Worm (Caenorhabditis elegans) whole organism, young adult: ENCODE measurements around the gene lgc-49.

Experiments
- B0336.3 ChIP-seq: fragments of 200-800 bp; sonication (Bioruptor generic); IDR thresholded peaks from 2 replicates; pipeline ENCODE4 v1.3.6; 2022; ENCODE audit warnings: missing genetic modification characterization, missing compliant biosample characterization
- C06A6.2 ChIP-seq: fragments of 200-800 bp; sonication (Bioruptor generic); conservative IDR thresholded peaks from 2 replicates; pipeline ENCODE4 v1.3.6; 2022; ENCODE audit warnings: missing genetic modification characterization, missing compliant biosample characterization
- F33H1.4 ChIP-seq: fragments of 200-800 bp; sonication (Bioruptor generic); IDR thresholded peaks from 2 replicates; pipeline ENCODE4 v1.3.6; 2022; ENCODE audit warnings: missing genetic modification reagents, missing genetic modification characterization, missing compliant biosample characterization
- F39B2.1 ChIP-seq: fragments of 200-800 bp; sonication (Bioruptor generic); IDR thresholded peaks from 2 replicates; pipeline ENCODE4 v1.3.6; 2022; ENCODE audit warnings: missing genetic modification reagents, missing genetic modification characterization, missing compliant biosample characterization
- F49E8.2 ChIP-seq: sonication (generic microtip); optimal IDR thresholded peaks from 3 replicates; lab custom pipeline; 2017; ENCODE audit warnings: missing genetic modification characterization, mild to moderate bottlenecking, missing compliant biosample characterization, antibody characterized with exemption, moderate library complexity; ENCODE audit not compliant: insufficient read depth
- ama-1 ChIP-seq, 3 experiments: fragments of 150-350 bp in 1 of 3; sonication (generic microtip) in 2 of 3; optimal IDR thresholded peaks; 2 replicates each; lab custom pipeline; 2014 to 2018; ENCODE audit warnings: missing biosample characterization in 2 of 3, missing genetic modification characterization in 2 of 3, missing genetic modification reagents in 2 of 3
- atf-7 ChIP-seq: sonication (generic microtip); optimal IDR thresholded peaks from 2 replicates; lab custom pipeline; 2017; ENCODE audit warnings: mild to moderate bottlenecking, missing genetic modification characterization, missing compliant biosample characterization
- athp-1 ChIP-seq: sonication (generic microtip); optimal IDR thresholded peaks from 2 replicates; lab custom pipeline; 2017; ENCODE audit warnings: mild to moderate bottlenecking, missing genetic modification characterization, missing compliant biosample characterization
- ceh-100 ChIP-seq: fragments of 200-800 bp; sonication (Bioruptor generic); IDR thresholded peaks from 2 replicates; pipeline ENCODE4 v1.3.6; 2022; ENCODE audit warnings: missing genetic modification reagents, missing genetic modification characterization, missing compliant biosample characterization
- ceh-79 ChIP-seq: sonication (generic microtip); optimal IDR thresholded peaks from 2 replicates; lab custom pipeline; 2017; ENCODE audit warnings: mild to moderate bottlenecking, missing genetic modification characterization, missing compliant biosample characterization
- ceh-91 ChIP-seq: fragments of 200-800 bp; sonication (Bioruptor generic); IDR thresholded peaks from 2 replicates; pipeline ENCODE4 v1.3.6; 2022; ENCODE audit warnings: missing genetic modification reagents, missing genetic modification characterization, missing compliant biosample characterization
- dpl-1 ChIP-seq: fragments of 150-350 bp; optimal IDR thresholded peaks from 2 replicates; lab custom pipeline; 2014; ENCODE audit warnings: missing biosample characterization, missing genetic modification reagents, missing genetic modification characterization
- efl-1 ChIP-seq: fragments of 150-350 bp; optimal IDR thresholded peaks from 2 replicates; lab custom pipeline; 2014; ENCODE audit warnings: missing biosample characterization, missing genetic modification reagents, missing genetic modification characterization
- hlh-12 ChIP-seq: sonication (generic microtip); optimal IDR thresholded peaks from 2 replicates; lab custom pipeline; 2016; ENCODE audit warnings: missing genetic modification characterization, missing compliant biosample characterization
- lin-35 ChIP-seq, 3 experiments: fragments of 150-350 bp in 2 of 3; sonication (generic microtip) in 1 of 3; optimal IDR thresholded peaks; 2 replicates each; lab custom pipeline; 2014 to 2018; ENCODE audit warnings: missing biosample characterization in 3 of 3, missing genetic modification characterization in 3 of 3, missing genetic modification reagents in 3 of 3
- lin-54 ChIP-seq: fragments of 200-800 bp; sonication (Bioruptor generic); optimal IDR thresholded peaks from 2 replicates; lab custom pipeline; 2018; ENCODE audit warnings: mild to moderate bottlenecking, missing genetic modification characterization, missing compliant biosample characterization
- madf-10 ChIP-seq: sonication (generic microtip); optimal IDR thresholded peaks from 2 replicates; lab custom pipeline; 2016; ENCODE audit warnings: mild to moderate bottlenecking, missing genetic modification characterization, missing compliant biosample characterization
- madf-6 ChIP-seq: fragments of 200-800 bp; sonication (Bioruptor generic); IDR thresholded peaks from 2 replicates; pipeline ENCODE4 v1.3.6; 2022; ENCODE audit warnings: missing genetic modification reagents, missing genetic modification characterization, missing compliant biosample characterization
- mcd-1 ChIP-seq: fragments of 200-800 bp; sonication (Bioruptor generic); IDR thresholded peaks from 2 replicates; pipeline ENCODE4 v1.3.6; 2022; ENCODE audit warnings: missing genetic modification reagents, missing genetic modification characterization, missing compliant biosample characterization
- mxl-1 ChIP-seq: sonication (generic microtip); optimal IDR thresholded peaks from 2 replicates; lab custom pipeline; 2016; ENCODE audit warnings: missing genetic modification characterization, missing compliant biosample characterization
- nfya-1 ChIP-seq: sonication (generic microtip); optimal IDR thresholded peaks from 2 replicates; lab custom pipeline; 2017; ENCODE audit warnings: antibody characterized with exemption, missing compliant biosample characterization, missing genetic modification characterization, borderline replicate concordance; ENCODE audit not compliant: insufficient read depth
- nfya-2 ChIP-seq: fragments of 200-800 bp; sonication (Bioruptor generic); IDR thresholded peaks from 2 replicates; pipeline ENCODE4 v1.3.6; 2022; ENCODE audit warnings: missing genetic modification reagents, missing genetic modification characterization, missing compliant biosample characterization
- nfyb-1 ChIP-seq: fragments of 200-800 bp; sonication (Bioruptor generic); IDR thresholded peaks from 2 replicates; pipeline ENCODE4 v1.3.6; 2022; ENCODE audit warnings: missing genetic modification reagents, missing genetic modification characterization, missing compliant biosample characterization
- nhr-120 ChIP-seq: fragments of 200-800 bp; sonication (Bioruptor generic); IDR thresholded peaks from 2 replicates; pipeline ENCODE4 v1.3.6; 2022; ENCODE audit warnings: missing genetic modification characterization, missing compliant biosample characterization
- rcor-1 ChIP-seq: fragments of 200-800 bp; sonication (Bioruptor generic); IDR thresholded peaks from 2 replicates; pipeline ENCODE4 v1.3.6; 2022; ENCODE audit warnings: missing genetic modification reagents, missing genetic modification characterization, missing compliant biosample characterization
- repo-1 ChIP-seq: sonication (generic microtip); optimal IDR thresholded peaks from 2 replicates; lab custom pipeline; 2017; ENCODE audit warnings: mild to moderate bottlenecking, missing genetic modification characterization, missing compliant biosample characterization
- rpc-1 ChIP-seq, 2 experiments: fragments of 150-350 bp in 1 of 2; sonication (generic microtip) in 1 of 2; optimal IDR thresholded peaks; 2 replicates each; lab custom pipeline; 2014 to 2018; ENCODE audit warnings: missing biosample characterization in 1 of 2, missing genetic modification characterization in 1 of 2, missing genetic modification reagents in 1 of 2, missing genotype in 1 of 2
- zim-3 ChIP-seq: sonication (generic microtip); optimal IDR thresholded peaks from 2 replicates; lab custom pipeline; 2017; ENCODE audit warnings: mild to moderate bottlenecking, missing genetic modification characterization, moderate library complexity, missing compliant biosample characterization
- ztf-18 ChIP-seq: sonication (generic microtip); optimal IDR thresholded peaks from 2 replicates; lab custom pipeline; 2016; ENCODE audit warnings: missing genotype, mild to moderate bottlenecking, missing genetic modification characterization, missing compliant biosample characterization
- ztf-22 ChIP-seq: fragments of 200-800 bp; sonication (Bioruptor generic); optimal IDR thresholded peaks from 2 replicates; lab custom pipeline; 2018; ENCODE audit warnings: mild to moderate bottlenecking, missing genetic modification characterization, moderate library complexity, missing compliant biosample characterization
- ztf-26 ChIP-seq: sonication (generic microtip); optimal IDR thresholded peaks from 2 replicates; lab custom pipeline; 2017; ENCODE audit warnings: missing genetic modification characterization, missing compliant biosample characterization

The lgc-49 gene

DNA sequence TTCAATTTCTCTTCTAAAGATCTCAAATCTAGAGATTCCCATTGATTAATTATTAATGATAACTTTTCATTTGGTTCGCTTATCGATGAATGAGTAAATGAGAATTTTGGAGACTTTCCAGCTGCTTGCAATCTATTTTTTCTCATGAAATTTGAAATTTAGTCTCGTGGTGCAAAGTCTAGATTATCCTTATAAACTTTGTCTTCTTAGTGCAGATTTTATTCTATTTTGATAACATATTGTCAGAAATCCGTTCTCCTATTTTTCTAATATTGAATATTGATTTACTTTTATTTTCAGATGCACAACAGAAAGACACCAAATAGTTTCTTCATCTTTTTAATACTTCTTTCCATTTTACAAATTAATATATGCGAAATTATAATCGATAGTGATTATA, at the start of gene lgc-49:
lgc-49 (plus strand) TSS at position 301 of the 400 bp plus-strand sequence.
- TF ChIP-seq ceh-91 (GFP tag; lab: Robert Waterston, UW) (no peak), ceh-79 (tag; lab: Kevin White, UChicago) (no peak), mcd-1 (GFP tag; lab: Robert Waterston, UW) (no peak)

DNA sequence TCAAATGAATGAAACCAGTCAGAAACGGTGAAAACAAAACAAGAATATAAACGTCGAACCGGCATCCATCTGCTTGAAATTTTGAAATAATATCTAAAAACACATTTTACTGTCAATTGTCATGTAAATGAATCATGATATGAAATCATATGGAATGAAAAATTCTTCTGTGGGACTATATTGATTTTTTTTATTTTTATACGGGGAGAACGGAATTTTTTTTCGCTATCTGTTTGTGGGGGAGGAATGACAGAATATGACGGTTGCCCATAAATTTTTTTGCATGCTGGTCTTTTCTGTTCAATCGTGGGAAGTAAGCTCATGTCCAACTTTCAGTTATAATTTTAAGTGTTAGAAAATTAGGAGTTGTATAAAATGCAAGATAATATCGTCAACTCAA, 46.4 kb upstream of the lgc-49 start, which contains the start of gene C06H2.7:
C06H2.7 (minus strand) TSS at position 101 of the 400 bp plus-strand sequence.
- no peak for TF ChIP-seq madf-6 (GFP tag; lab: Robert Waterston, UW)
- TF ChIP-seq ztf-26 (tag; lab: Kevin White, UChicago): no peak
- no peak for TF ChIP-seq mxl-1 (tag; lab: Kevin White, UChicago)
- TF ChIP-seq F33H1.4 (GFP tag; lab: Robert Waterston, UW): no peak
- TF ChIP-seq ztf-18 (tag; lab: Kevin White, UChicago): no peak
- TF ChIP-seq hlh-12: no peak
- TF ChIP-seq ztf-22 (GFP tag; lab: Kevin White, UChicago): no peak
- no peak for TF ChIP-seq lin-54 (GFP tag; lab: Kevin White, UChicago)
- TF ChIP-seq efl-1: no peak
- TF ChIP-seq rpc-1 (optimal IDR thresholded peaks at IDR 0.05; lab: Kevin White, UChicago): no peak
- no peak for TF ChIP-seq rpc-1 (tag; optimal IDR thresholded peaks at IDR 0.05; lab: Kevin White, UChicago)
- TF ChIP-seq dpl-1: no peak
- TF ChIP-seq atf-7 (tag; lab: Kevin White, UChicago): no peak
- TF ChIP-seq ceh-100: no peak
- TF ChIP-seq lin-35 (GFP tag; optimal IDR thresholded peaks at IDR 0.05; lab: Kevin White, UChicago): no peak
- TF ChIP-seq C06A6.2 (GFP tag; lab: Robert Waterston, UW): no peak
- no peak for TF ChIP-seq nfya-1
- TF ChIP-seq, all 124 proteins: peak for 0

DNA sequence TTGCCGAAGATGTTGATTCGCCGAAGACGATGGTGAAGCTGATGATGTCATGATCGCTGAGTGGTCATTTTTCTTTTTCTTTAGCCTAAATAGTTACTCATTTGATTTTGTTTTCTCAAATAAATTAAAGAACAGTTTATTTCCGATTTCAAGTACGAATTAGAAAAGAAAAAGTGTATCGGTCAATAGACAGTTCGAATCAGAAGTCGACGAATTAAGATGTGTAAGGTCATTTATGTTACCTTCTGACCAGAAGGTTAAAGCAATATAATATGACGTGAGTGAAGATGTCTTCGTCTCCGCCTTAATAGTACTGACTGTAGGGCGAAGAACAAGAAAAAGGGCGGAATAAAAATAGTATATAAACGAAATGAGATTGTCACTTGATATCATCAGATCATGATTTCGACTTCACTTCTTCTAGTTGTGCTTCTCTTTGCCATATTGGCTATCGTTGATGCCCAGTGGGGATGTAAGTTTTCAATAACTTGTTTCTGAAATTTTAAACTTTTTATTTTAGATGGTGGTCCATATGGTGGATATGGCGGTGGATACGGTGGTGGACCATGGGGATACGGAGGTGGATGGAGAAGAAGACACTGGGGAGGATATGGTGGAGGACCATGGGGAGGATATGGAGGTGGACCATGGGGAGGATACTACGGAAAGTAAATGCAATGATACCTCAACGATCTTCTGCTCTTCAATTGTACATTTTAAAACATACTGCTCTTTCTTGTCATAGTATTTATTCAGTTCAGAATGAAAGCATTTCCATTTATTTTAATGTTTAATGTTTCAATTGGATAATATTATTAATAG, 43.9 kb upstream of the lgc-49 start, which contains the start of the genes T19C4.24 and nlp-33:
T19C4.24 (minus strand) TSS at position 51 of the 822 bp plus-strand sequence.
nlp-33 (plus strand) TSS at position 389 of the 822 bp plus-strand sequence.
- TF ChIP-seq nhr-120 (GFP tag; lab: Robert Waterston, UW): no peak
- TF ChIP-seq repo-1 (tag; lab: Kevin White, UChicago): peak; percentile 17
- TF ChIP-seq athp-1 (tag; lab: Kevin White, UChicago): no peak
- TF ChIP-seq ama-1 (optimal IDR thresholded peaks at IDR 0.05; lab: Kevin White, UChicago): peak; percentile 71
- TF ChIP-seq ama-1 (GFP tag; optimal IDR thresholded peaks at IDR 0.05; lab: Kevin White, UChicago): no peak
- TF ChIP-seq F49E8.2 (tag; lab: Kevin White, UChicago): no peak
- no peak for TF ChIP-seq B0336.3 (GFP tag; lab: Robert Waterston, UW)
- no peak for TF ChIP-seq rcor-1 (GFP tag; lab: Robert Waterston, UW)
- TF ChIP-seq F39B2.1 (GFP tag; lab: Robert Waterston, UW): no peak
- no peak for TF ChIP-seq madf-10 (tag; lab: Kevin White, UChicago)
- TF ChIP-seq mcd-1 (GFP tag; lab: Robert Waterston, UW): peak; percentile 34; the same call in 1 of the 2 replicates
- TF ChIP-seq nfya-2 (GFP tag; lab: Robert Waterston, UW): no peak
- no peak for TF ChIP-seq zim-3 (tag; lab: Kevin White, UChicago)

DNA sequence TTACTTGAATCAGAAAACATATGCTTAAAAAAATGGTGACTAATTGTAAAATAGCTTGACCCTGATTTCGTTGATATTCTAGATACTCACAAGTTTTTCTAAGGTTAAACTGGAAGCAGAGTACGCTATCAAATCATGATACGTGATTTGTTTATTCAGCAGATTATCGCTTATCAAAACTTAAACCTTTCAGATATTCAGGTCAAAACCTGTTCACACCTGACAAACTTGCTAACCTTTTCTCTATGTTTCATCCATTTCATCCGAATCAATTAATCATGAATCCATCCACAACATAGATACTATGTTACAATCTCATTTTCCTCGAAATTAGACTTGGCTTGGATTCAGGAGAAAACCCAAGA, 43.3 kb upstream of the lgc-49 start:
- TF ChIP-seq nfyb-1 (0 out of 2 replicates have a peak, but pooled peaks have one; percentile 30), ztf-26 (tag; lab: Kevin White, UChicago) (peak; percentile 53), nhr-120 (GFP tag; lab: Robert Waterston, UW) (no peak), ama-1 (optimal IDR thresholded peaks at IDR 0.05; lab: Kevin White, UChicago) (peak; percentile 67), ama-1 (GFP tag; optimal IDR thresholded peaks at IDR 0.05; lab: Kevin White, UChicago) (no peak)
